Worm (Caenorhabditis elegans) whole organism, L1 larva: ENCODE measurements around the gene R08C7.1.

ENCODE experiments used
- C04F5.9 ChIP-seq: sonication (generic microtip); optimal IDR thresholded peaks from 2 replicates; lab custom pipeline; 2016; ENCODE audit warnings: missing genetic modification characterization, missing compliant biosample characterization
- F16B12.6 ChIP-seq: fragments of 150-350 bp; optimal IDR thresholded peaks from 2 replicates; lab custom pipeline; 2014; ENCODE audit warnings: missing biosample characterization, missing genetic modification characterization
- ceh-63 ChIP-seq: fragments of 200-800 bp; sonication (Bioruptor generic); optimal IDR thresholded peaks from 2 replicates; lab custom pipeline; 2018; ENCODE audit warnings: mild to moderate bottlenecking, missing genetic modification characterization, missing compliant biosample characterization
- ceh-82 ChIP-seq, 3 experiments: fragments of 150-350 bp in 1 of 3; sonication (generic microtip) in 2 of 3; optimal IDR thresholded peaks; 2 replicates each; lab custom pipeline; 2014 to 2017; ENCODE audit warnings: missing biosample characterization in 3 of 3, missing genetic modification characterization in 3 of 3
- ces-1 ChIP-seq: fragments of 150-350 bp; optimal IDR thresholded peaks from 2 replicates; lab custom pipeline; 2014; ENCODE audit warnings: missing biosample characterization, missing genetic modification reagents, missing genetic modification characterization
- dsc-1 ChIP-seq: sonication (generic microtip); optimal IDR thresholded peaks from 2 replicates; lab custom pipeline; 2016; ENCODE audit warnings: mild to moderate bottlenecking, missing genetic modification characterization, missing compliant biosample characterization
- efl-1 ChIP-seq, 4 experiments: fragments of 150-350 bp; optimal IDR thresholded peaks in 3 of 4; peaks in 1 of 4; 1 replicate in 1 of 4; 2 replicates in 3 of 4; lab custom pipeline; 2014; ENCODE audit warnings: missing biosample characterization in 2 of 4, missing genetic modification characterization in 2 of 4, missing genetic modification reagents in 2 of 4
- elt-2 ChIP-seq: sonication (generic microtip); optimal IDR thresholded peaks from 2 replicates; lab custom pipeline; 2016; ENCODE audit warnings: missing genetic modification characterization, mild to moderate bottlenecking, inconsistent platforms, missing compliant biosample characterization, missing genetic modification reagents
- ets-5 ChIP-seq: fragments of 200-800 bp; sonication (Bioruptor generic); IDR thresholded peaks from 2 replicates; pipeline ENCODE4 v1.3.6; 2022; ENCODE audit warnings: missing genetic modification characterization, missing compliant biosample characterization
- grh-1 ChIP-seq: fragments of 200-800 bp; sonication (Bioruptor generic); IDR thresholded peaks from 2 replicates; pipeline ENCODE4 v1.3.6; 2022; ENCODE audit warnings: missing genetic modification reagents, missing genetic modification characterization, missing compliant biosample characterization
- hlh-4 ChIP-seq: sonication (generic microtip); optimal IDR thresholded peaks from 2 replicates; lab custom pipeline; 2016; ENCODE audit warnings: mild to moderate bottlenecking, missing genetic modification characterization, missing compliant biosample characterization
- jun-1 ChIP-seq: fragments of 150-350 bp; optimal IDR thresholded peaks from 2 replicates; lab custom pipeline; 2014; ENCODE audit warnings: missing biosample characterization, missing genetic modification reagents, missing genetic modification characterization
- lin-13 ChIP-seq: fragments of 150-350 bp; optimal IDR thresholded peaks from 2 replicates; lab custom pipeline; 2014; ENCODE audit warnings: missing biosample characterization, missing genetic modification reagents, missing genetic modification characterization
- lin-14 ChIP-seq: fragments of 200-800 bp; sonication (Bioruptor generic); optimal IDR thresholded peaks from 2 replicates; lab custom pipeline; 2018; ENCODE audit warnings: mild to moderate bottlenecking, missing genetic modification characterization, moderate library complexity, missing compliant biosample characterization
- lin-35 ChIP-seq, 2 experiments: fragments of 150-350 bp; optimal IDR thresholded peaks; 2 replicates each; lab custom pipeline; 2014; ENCODE audit warnings: missing biosample characterization in 2 of 2, missing genetic modification characterization in 2 of 2, missing genetic modification reagents in 2 of 2
- mab-9 ChIP-seq: fragments of 200-800 bp; sonication (Bioruptor generic); IDR thresholded peaks from 2 replicates; pipeline ENCODE4 v1.3.6; 2022; ENCODE audit warnings: missing genetic modification reagents, missing genetic modification characterization, missing compliant biosample characterization
- mef-2 ChIP-seq: fragments of 150-350 bp; optimal IDR thresholded peaks from 2 replicates; lab custom pipeline; 2014; ENCODE audit warnings: missing biosample characterization, missing genetic modification characterization
- mep-1 ChIP-seq: fragments of 150-350 bp; optimal IDR thresholded peaks from 2 replicates; lab custom pipeline; 2014; ENCODE audit warnings: missing biosample characterization, missing genetic modification characterization
- nhr-19 ChIP-seq: fragments of 200-800 bp; sonication (Bioruptor generic); conservative IDR thresholded peaks from 2 replicates; pipeline ENCODE4 v1.3.6; 2022; ENCODE audit warnings: missing genetic modification characterization, missing compliant biosample characterization
- nhr-20 ChIP-seq: sonication (generic microtip); optimal IDR thresholded peaks from 2 replicates; lab custom pipeline; 2016; ENCODE audit warnings: mild to moderate bottlenecking, missing genetic modification characterization, missing compliant biosample characterization
- nhr-71 ChIP-seq: sonication (generic microtip); optimal IDR thresholded peaks from 2 replicates; lab custom pipeline; 2016; ENCODE audit warnings: mild to moderate bottlenecking, missing genetic modification characterization, moderate library complexity, missing compliant biosample characterization
- nhr-76 ChIP-seq: sonication (generic microtip); optimal IDR thresholded peaks from 2 replicates; lab custom pipeline; 2017; ENCODE audit warnings: missing biosample characterization, missing genetic modification characterization
- nhr-84 ChIP-seq: sonication (generic microtip); optimal IDR thresholded peaks from 2 replicates; lab custom pipeline; 2017; ENCODE audit warnings: missing biosample characterization, missing genetic modification characterization
- nhr-85 ChIP-seq: sonication (generic microtip); peaks from one replicate; lab custom pipeline; 2016; ENCODE audit warnings: missing genetic modification characterization, inconsistent platforms, missing compliant biosample characterization
- pax-3 ChIP-seq: fragments of 200-800 bp; sonication (Bioruptor generic); optimal IDR thresholded peaks from 2 replicates; lab custom pipeline; 2018; ENCODE audit warnings: mild to moderate bottlenecking, missing genetic modification characterization, moderate library complexity, missing compliant biosample characterization
- pqm-1 ChIP-seq: sonication (generic microtip); optimal IDR thresholded peaks from 3 replicates; lab custom pipeline; 2017; ENCODE audit warnings: missing biosample characterization, missing genetic modification characterization
- rnt-1 ChIP-seq: sonication (generic microtip); optimal IDR thresholded peaks from 2 replicates; lab custom pipeline; 2016; ENCODE audit warnings: mild to moderate bottlenecking, missing genetic modification characterization, moderate library complexity, missing compliant biosample characterization
- skn-1 ChIP-seq: fragments of 150-350 bp; optimal IDR thresholded peaks from 2 replicates; lab custom pipeline; 2014; ENCODE audit warnings: missing biosample characterization, missing genetic modification characterization
- snpc-4 ChIP-seq: fragments of 150-350 bp; optimal IDR thresholded peaks from 2 replicates; lab custom pipeline; 2014; ENCODE audit warnings: missing biosample characterization, missing genetic modification characterization
- sptf-1 ChIP-seq: fragments of 150-350 bp; optimal IDR thresholded peaks from 2 replicates; lab custom pipeline; 2014; ENCODE audit warnings: missing biosample characterization, missing genetic modification characterization
- tlp-1 ChIP-seq: fragments of 150-350 bp; optimal IDR thresholded peaks from 2 replicates; lab custom pipeline; 2014; ENCODE audit warnings: missing biosample characterization, missing genetic modification characterization
- unc-86 ChIP-seq: sonication (generic microtip); optimal IDR thresholded peaks from 2 replicates; lab custom pipeline; 2016; ENCODE audit warnings: missing genetic modification characterization, missing compliant biosample characterization
- xbp-1 ChIP-seq: sonication (generic microtip); optimal IDR thresholded peaks from 2 replicates; lab custom pipeline; 2016; ENCODE audit warnings: missing genetic modification characterization, missing compliant biosample characterization

R08C7.1 gene

DNA sequence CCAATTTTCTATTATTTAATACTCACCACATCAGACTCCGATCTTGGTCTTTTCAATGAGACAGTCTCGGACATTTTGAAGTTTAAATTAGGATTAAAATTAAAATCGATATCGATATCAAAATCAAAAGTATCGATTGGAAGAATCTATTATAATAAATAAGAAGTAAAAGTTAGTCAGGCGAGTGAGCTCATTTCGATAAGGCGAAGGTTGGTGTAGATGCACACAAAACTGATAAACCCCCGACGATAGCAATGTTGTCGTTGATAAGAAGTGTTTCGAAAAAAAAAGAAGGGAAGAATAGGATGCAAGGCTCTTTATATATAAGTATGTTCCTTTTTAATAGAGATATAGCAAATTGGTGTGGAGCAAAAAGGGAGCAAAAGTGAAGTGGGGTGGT lies 30.9 kb downstream of the R08C7.1 start, which contains the start of gene M01H9.4 (continued):
- no peak for TF ChIP-seq snpc-4 (tag; lab: Kevin White, UChicago)
- TF ChIP-seq nhr-76 (tag; lab: Kevin White, UChicago) = no peak
- TF ChIP-seq hlh-4 (tag; lab: Kevin White, UChicago) = no peak
- no peak for TF ChIP-seq nhr-20 (tag; lab: Kevin White, UChicago)
- no peak for TF ChIP-seq ceh-63 (GFP tag; lab: Kevin White, UChicago)
- TF ChIP-seq mep-1 = no peak
- TF ChIP-seq skn-1 (tag; lab: Kevin White, UChicago) = no peak
- TF ChIP-seq dsc-1 = no peak
- peak; percentile 71 for TF ChIP-seq pqm-1
- TF ChIP-seq tlp-1 (tag; lab: Kevin White, UChicago) = peak; percentile 39
- TF ChIP-seq grh-1 = no peak
- peak; percentile 92 for TF ChIP-seq elt-2 (tag; lab: Kevin White, UChicago)
- no peak for TF ChIP-seq F16B12.6 (tag; lab: Kevin White, UChicago)
- TF ChIP-seq ets-5 (GFP tag; lab: Robert Waterston, UW) = no peak
- TF ChIP-seq ceh-82 (tag; optimal IDR thresholded peaks at IDR 0.05; lab: Kevin White, UChicago) = no peak

ce11 chrIV:4484555-4484954 lies 32.9 kb downstream of the R08C7.1 start:
- TF ChIP-seq xbp-1 = no peak
- peak; percentile 34 for TF ChIP-seq lin-14 (GFP tag; lab: Kevin White, UChicago)
- TF ChIP-seq lin-35 (GFP tag; optimal IDR thresholded peaks at IDR 0.05; lab: Kevin White, UChicago) = peak in 1 of 2 experiments; percentile 42
- no peak for TF ChIP-seq sptf-1 (tag; lab: Kevin White, UChicago)
- TF ChIP-seq efl-1 (optimal IDR thresholded peaks at IDR 0.05; lab: Kevin White, UChicago) = no peak
- TF ChIP-seq efl-1 (GFP tag; optimal IDR thresholded peaks at IDR 0.05 in 1 of 2; lab: Kevin White, UChicago) = peak in 1 of 2 experiments; percentile 67
- peak; percentile 35 for TF ChIP-seq nhr-71 (tag; lab: Kevin White, UChicago)
- TF ChIP-seq mab-9 = no peak
- TF ChIP-seq elt-2 (tag; lab: Kevin White, UChicago) = peak; percentile 41
- TF ChIP-seq C04F5.9 (tag; lab: Kevin White, UChicago) = no peak
- TF ChIP-seq nhr-19 (GFP tag; lab: Robert Waterston, UW) = peak; percentile 20; the same call in 1 of the 2 replicates
- peak; percentile 47 for TF ChIP-seq nhr-85 (tag; lab: Kevin White, UChicago)
- no peak for TF ChIP-seq lin-13 (GFP tag; lab: Kevin White, UChicago)
- TF ChIP-seq rnt-1 (tag; lab: Kevin White, UChicago) = no peak
- peak; percentile 17 for TF ChIP-seq nhr-20 (tag; lab: Kevin White, UChicago)
- no peak for TF ChIP-seq unc-86 (tag; lab: Kevin White, UChicago)
- TF ChIP-seq, all 84 proteins: peak for 8

ce11 chrIV:4486738-4487137 lies 35.1 kb downstream of the R08C7.1 start, which contains the start of gene trx-3:
Gene trx-3, plus strand, starts transcription at chrIV:4487028.
- TF ChIP-seq ces-1 (GFP tag; lab: Kevin White, UChicago) (no peak), pqm-1 (peak; percentile 48), ets-5 (GFP tag; lab: Robert Waterston, UW) (no peak), lin-35 (GFP tag; optimal IDR thresholded peaks at IDR 0.05; lab: Kevin White, UChicago) (peak in 1 of 2 experiments; percentile 22), elt-2 (tag; lab: Kevin White, UChicago) (peak; percentile 77), efl-1 (optimal IDR thresholded peaks at IDR 0.05; lab: Kevin White, UChicago) (no peak), efl-1 (GFP tag; optimal IDR thresholded peaks at IDR 0.05 in 1 of 2; lab: Kevin White, UChicago) (peak in 1 of 2 experiments; percentile 67), jun-1 (tag; lab: Kevin White, UChicago) (no peak), hlh-4 (tag; lab: Kevin White, UChicago) (no peak)
- TF ChIP-seq, all 84 proteins: peak for 4

DNA sequence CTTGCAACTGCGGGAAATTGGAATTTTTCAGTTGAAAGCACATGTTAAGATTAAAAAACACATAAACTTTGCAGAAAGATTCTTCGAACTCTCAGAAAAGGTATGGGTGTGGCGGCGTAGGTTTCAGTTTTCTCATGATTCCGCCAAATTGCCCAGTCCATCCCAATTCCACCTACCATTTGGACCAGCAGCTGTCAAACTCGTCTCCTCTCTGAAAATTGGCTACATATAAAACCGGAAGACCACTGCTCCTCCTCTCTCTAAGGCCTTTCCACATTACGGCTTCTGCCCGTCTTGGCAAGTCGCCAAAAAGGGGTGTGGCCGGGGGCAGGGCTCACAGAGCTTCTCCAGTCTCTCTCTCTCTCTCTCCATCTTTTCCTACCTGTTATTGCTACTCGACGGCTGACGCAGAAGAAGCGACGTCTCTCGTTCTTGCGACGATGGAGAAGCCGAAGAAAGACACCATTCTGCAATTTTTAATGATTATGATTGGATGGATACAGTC lies 38.5 kb downstream of the R08C7.1 start, which contains the start of gene ZK180.7:
Gene ZK180.7 (plus strand): TSS at position 395 of the 505 bp plus-strand sequence.
- no peak for TF ChIP-seq pax-3 (tag; lab: Kevin White, UChicago)
- peak; percentile 69 for TF ChIP-seq ceh-63 (GFP tag; lab: Kevin White, UChicago)
- TF ChIP-seq nhr-84 (tag; lab: Kevin White, UChicago) = no peak
- no peak for TF ChIP-seq F16B12.6 (tag; lab: Kevin White, UChicago)
- TF ChIP-seq mef-2 (tag; lab: Kevin White, UChicago) = no peak
- no peak for TF ChIP-seq efl-1 (optimal IDR thresholded peaks at IDR 0.05; lab: Kevin White, UChicago)
- peak in 1 of 2 experiments; percentile 69 for TF ChIP-seq efl-1 (GFP tag; optimal IDR thresholded peaks at IDR 0.05 in 1 of 2; lab: Kevin White, UChicago)
